Fruit fly (Drosophila melanogaster) whole organism, embryonic: ENCODE data around the gene CG11396.

Source experiments
- ATbp ChIP-seq: fragments of 200-800 bp; sonication (Bioruptor generic); optimal IDR thresholded peaks from 2 replicates; lab custom pipeline; 2017; ENCODE audit warnings: missing biosample characterization, mild to moderate bottlenecking, missing genetic modification characterization, missing genetic modification reagents
- Ada2b ChIP-seq: fragments of 200-800 bp; sonication (Bioruptor generic); IDR thresholded peaks from 2 replicates; pipeline ENCODE4 v1.3.6; 2022; ENCODE audit warnings: missing biosample characterization, missing genetic modification characterization
- Adf1 ChIP-seq: fragments of 200-800 bp; sonication (Bioruptor generic); IDR thresholded peaks from 2 replicates; pipeline ENCODE4 v1.3.6; 2022; ENCODE audit warnings: missing biosample characterization, missing genetic modification characterization
- Atf6 ChIP-seq: fragments of 200-800 bp; sonication (Bioruptor generic); IDR thresholded peaks from 2 replicates; pipeline ENCODE4 v1.3.6; 2022; ENCODE audit warnings: missing biosample characterization, missing genetic modification characterization
- Awh ChIP-seq: fragments of 200-800 bp; sonication (Bioruptor generic); IDR thresholded peaks from 2 replicates; pipeline ENCODE4, ENCODE4 v1.3.6; 2022; ENCODE audit warnings: missing biosample characterization, missing genetic modification characterization
- B-H1 ChIP-seq: fragments of 200-800 bp; sonication (Bioruptor generic); IDR thresholded peaks from 3 replicates; pipeline ENCODE4 v1.3.6; 2022; ENCODE audit warnings: missing biosample characterization, missing genetic modification characterization
- B-H2 ChIP-seq: fragments of 200-800 bp; sonication (Bioruptor generic); optimal IDR thresholded peaks from 2 replicates; lab custom pipeline; 2018; ENCODE audit warnings: missing biosample characterization, mild to moderate bottlenecking, missing genetic modification characterization
- Bgb ChIP-seq: fragments of 200-800 bp; sonication (Bioruptor generic); IDR thresholded peaks from 2 replicates; pipeline ENCODE4 v1.3.6; 2022; ENCODE audit warnings: missing biosample characterization, missing genetic modification characterization; ENCODE audit not compliant: partially characterized antibody
- CG11695 ChIP-seq: fragments of 200-800 bp; sonication (Bioruptor generic); IDR thresholded peaks from 3 replicates; pipeline ENCODE4 v1.3.6; 2022; ENCODE audit warnings: missing biosample characterization, missing genetic modification characterization
- CG13296 ChIP-seq: fragments of 200-800 bp; sonication (Bioruptor generic); optimal IDR thresholded peaks from 3 replicates; lab custom pipeline; 2018; ENCODE audit warnings: missing biosample characterization, mild to moderate bottlenecking, missing genetic modification characterization
- CG1603 ChIP-seq: fragments of 200-800 bp; sonication (Bioruptor generic); optimal IDR thresholded peaks from 2 replicates; lab custom pipeline; 2019; ENCODE audit warnings: missing biosample characterization, mild to moderate bottlenecking, missing genetic modification characterization, moderate library complexity
- CG17328 ChIP-seq: fragments of 200-800 bp; sonication (Bioruptor generic); IDR thresholded peaks from 2 replicates; pipeline ENCODE4 v1.3.6; 2022; ENCODE audit warnings: missing biosample characterization, missing genetic modification characterization
- CG17359 ChIP-seq: fragments of 200-800 bp; sonication (Bioruptor generic); optimal IDR thresholded peaks from 3 replicates; lab custom pipeline; 2018; ENCODE audit warnings: missing biosample characterization, mild to moderate bottlenecking, missing genetic modification characterization, moderate library complexity
- CG18764 ChIP-seq: fragments of 200-800 bp; sonication (Bioruptor generic); optimal IDR thresholded peaks from 3 replicates; lab custom pipeline; 2016; ENCODE audit warnings: missing biosample characterization, missing genetic modification characterization
- CG31388 ChIP-seq: fragments of 200-800 bp; sonication (Bioruptor generic); optimal IDR thresholded peaks from 2 replicates; lab custom pipeline; 2016; ENCODE audit warnings: missing biosample characterization, missing genetic modification characterization
- CG31441 ChIP-seq: fragments of 200-800 bp; sonication (Bioruptor generic); IDR thresholded peaks from 2 replicates; pipeline ENCODE4 v1.3.6; 2022; ENCODE audit warnings: missing biosample characterization, missing genetic modification characterization
- CG34376 ChIP-seq: fragments of 200-800 bp; sonication (Bioruptor generic); optimal IDR thresholded peaks from 2 replicates; lab custom pipeline; 2018; ENCODE audit warnings: missing biosample characterization, mild to moderate bottlenecking, missing genetic modification characterization
- CG4617 ChIP-seq: fragments of 200-800 bp; sonication (Bioruptor generic); optimal IDR thresholded peaks from 3 replicates; lab custom pipeline; 2016; ENCODE audit warnings: missing biosample characterization, missing genetic modification characterization, borderline replicate concordance
- CG5245 ChIP-seq: fragments of 200-800 bp; sonication (Bioruptor generic); optimal IDR thresholded peaks from 3 replicates; lab custom pipeline; 2016; ENCODE audit warnings: missing biosample characterization, missing genetic modification characterization
- CG6254 ChIP-seq: fragments of 200-800 bp; sonication (Bioruptor generic); optimal IDR thresholded peaks from 3 replicates; lab custom pipeline; 2017; ENCODE audit warnings: mild to moderate bottlenecking, missing biosample characterization, missing genetic modification reagents, missing genetic modification characterization
- CG6272 ChIP-seq: fragments of 200-800 bp; sonication (Bioruptor generic); IDR thresholded peaks from 2 replicates; pipeline ENCODE4 v1.3.6; 2022; ENCODE audit warnings: missing biosample characterization, missing genetic modification characterization
- CG8089 ChIP-seq: fragments of 200-800 bp; sonication (Bioruptor generic); optimal IDR thresholded peaks from 3 replicates; lab custom pipeline; 2016; ENCODE audit warnings: missing biosample characterization, missing genetic modification characterization
- CG9437 ChIP-seq: fragments of 200-800 bp; sonication (Bioruptor generic); optimal IDR thresholded peaks from 2 replicates; lab custom pipeline; 2018; ENCODE audit warnings: missing biosample characterization, mild to moderate bottlenecking, missing genetic modification characterization
- Chrac-16 ChIP-seq: fragments of 200-800 bp; sonication (Bioruptor generic); optimal IDR thresholded peaks from 3 replicates; lab custom pipeline; 2016; ENCODE audit warnings: missing biosample characterization, missing genetic modification characterization
- D19A ChIP-seq: fragments of 200-800 bp; optimal IDR thresholded peaks from 3 replicates; lab custom pipeline; 2019; ENCODE audit warnings: missing biosample characterization, mild to moderate bottlenecking, missing genetic modification characterization, moderate library complexity
- Ets65A ChIP-seq: fragments of 200-800 bp; sonication (Bioruptor generic); peaks from one replicate; lab custom pipeline; 2016; ENCODE audit warnings: missing biosample characterization, missing genetic modification characterization
- H2.0 ChIP-seq: fragments of 200-800 bp; sonication (Bioruptor generic); IDR thresholded peaks from 2 replicates; pipeline ENCODE4 v1.3.6; 2022; ENCODE audit warnings: missing biosample characterization, missing genetic modification characterization
- PHDP ChIP-seq: fragments of 200-800 bp; sonication (Bioruptor generic); optimal IDR thresholded peaks from 3 replicates; lab custom pipeline; 2018; ENCODE audit warnings: missing biosample characterization, mild to moderate bottlenecking, missing genetic modification characterization, moderate library complexity
- Ptx1 ChIP-seq: fragments of 200-800 bp; sonication (Bioruptor generic); IDR thresholded peaks from 2 replicates; pipeline ENCODE4 v1.3.6; 2022; ENCODE audit warnings: missing biosample characterization, missing genetic modification characterization
- Six4 ChIP-seq: fragments of 200-800 bp; sonication (Bioruptor generic); optimal IDR thresholded peaks from 2 replicates; lab custom pipeline; 2016; ENCODE audit warnings: missing biosample characterization, missing genetic modification characterization
- Xbp1 ChIP-seq: fragments of 200-800 bp; sonication (Bioruptor generic); optimal IDR thresholded peaks from 3 replicates; lab custom pipeline; 2016; ENCODE audit warnings: missing biosample characterization, mild to moderate bottlenecking, missing genetic modification characterization
- amos ChIP-seq: fragments of 200-800 bp; sonication (Bioruptor generic); IDR thresholded peaks from 2 replicates; pipeline ENCODE4 v1.3.6; 2022; ENCODE audit warnings: missing biosample characterization, missing genetic modification characterization; ENCODE audit not compliant: partially characterized antibody
- ara ChIP-seq: fragments of 200-800 bp; sonication (Bioruptor generic); IDR thresholded peaks from 2 replicates; pipeline ENCODE4 v1.3.6; 2022; ENCODE audit warnings: missing biosample characterization, missing genetic modification characterization
- cg ChIP-seq: fragments of 200-800 bp; sonication (Bioruptor generic); optimal IDR thresholded peaks from 3 replicates; lab custom pipeline; 2019; ENCODE audit warnings: missing biosample characterization, mild to moderate bottlenecking, missing genetic modification characterization, moderate library complexity
- danr ChIP-seq: fragments of 200-800 bp; sonication (Bioruptor generic); IDR thresholded peaks from 2 replicates; pipeline ENCODE4 v1.3.6; 2022; ENCODE audit warnings: missing biosample characterization, missing genetic modification characterization
- fru ChIP-seq: fragments of >200 bp; optimal IDR thresholded peaks from 2 replicates; lab custom pipeline; 2017
- gem ChIP-seq: fragments of 200-800 bp; sonication (Bioruptor generic); optimal IDR thresholded peaks from 2 replicates; lab custom pipeline; 2019; ENCODE audit warnings: missing biosample characterization, mild to moderate bottlenecking, missing genetic modification characterization, moderate library complexity
- grau ChIP-seq: fragments of 200-800 bp; optimal IDR thresholded peaks from 3 replicates; lab custom pipeline; 2019; ENCODE audit warnings: missing biosample characterization, mild to moderate bottlenecking, missing genetic modification characterization, moderate library complexity
- jumu ChIP-seq: fragments of 200-800 bp; sonication (Bioruptor generic); optimal IDR thresholded peaks from 3 replicates; lab custom pipeline; 2016; ENCODE audit warnings: missing biosample characterization, missing genetic modification characterization
- kah ChIP-seq: fragments of 200-800 bp; sonication (Bioruptor generic); optimal IDR thresholded peaks from 2 replicates; lab custom pipeline; 2018; ENCODE audit warnings: missing biosample characterization, mild to moderate bottlenecking, missing genetic modification characterization
- luna ChIP-seq: fragments of 200-800 bp; sonication (Bioruptor generic); optimal IDR thresholded peaks from 2 replicates; lab custom pipeline; 2016; ENCODE audit warnings: missing biosample characterization, missing genetic modification characterization
- onecut ChIP-seq: fragments of 200-800 bp; sonication (Bioruptor generic); IDR thresholded peaks from 2 replicates; pipeline ENCODE4 v1.3.6; 2022; ENCODE audit warnings: missing biosample characterization, missing genetic modification characterization
- seq ChIP-seq: fragments of 200-800 bp; sonication (Bioruptor generic); IDR thresholded peaks from 2 replicates; pipeline ENCODE4 v1.3.6; 2022; ENCODE audit warnings: missing biosample characterization, missing genetic modification characterization
- stwl ChIP-seq: fragments of 200-800 bp; sonication (Bioruptor generic); optimal IDR thresholded peaks from 3 replicates; lab custom pipeline; 2018; ENCODE audit warnings: missing biosample characterization, mild to moderate bottlenecking, missing genetic modification characterization, moderate library complexity
- trem ChIP-seq: fragments of 200-800 bp; optimal IDR thresholded peaks from 3 replicates; lab custom pipeline; 2019; ENCODE audit warnings: missing biosample characterization, mild to moderate bottlenecking, missing genetic modification characterization, moderate library complexity
- ttk ChIP-seq: fragments of 200-800 bp; sonication (Bioruptor generic); IDR thresholded peaks from 2 replicates; pipeline ENCODE4 v2.1.2; 2022; ENCODE audit warnings: missing biosample characterization, missing genetic modification characterization
- zen2 ChIP-seq: fragments of 200-800 bp; sonication (Bioruptor generic); IDR thresholded peaks from 3 replicates; pipeline ENCODE4 v1.3.6; 2022; ENCODE audit warnings: missing biosample characterization, missing genetic modification characterization; ENCODE audit not compliant: partially characterized antibody

Gene CG11396

DNA sequence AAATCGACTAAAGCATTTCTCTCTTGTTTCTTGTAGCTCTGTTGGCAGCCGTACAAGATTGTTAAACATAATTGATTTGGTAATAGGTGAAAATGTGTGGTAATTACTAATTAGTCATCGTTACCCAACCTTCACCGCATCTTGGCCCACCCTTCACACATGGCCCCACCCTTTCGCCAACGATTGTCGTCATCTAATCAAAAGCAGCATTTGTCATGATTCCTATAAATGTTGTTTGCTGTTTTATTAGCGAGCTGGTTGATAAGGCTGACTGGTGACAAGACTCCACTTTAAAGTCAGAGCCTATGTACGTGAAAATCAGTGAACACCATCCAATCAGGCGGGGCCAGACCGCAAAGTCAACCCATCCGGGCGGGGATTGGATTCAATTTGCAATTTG is 42.4 kb upstream of the CG11396 start (continued):
- TF ChIP-seq Chrac-16 (GFP tag; lab: Kevin White, UChicago): no peak
- TF ChIP-seq onecut (GFP tag; lab: Robert Waterston, UW): no peak
- no peak for TF ChIP-seq Six4 (GFP tag; lab: Kevin White, UChicago)
- no peak for TF ChIP-seq ttk
- no peak for TF ChIP-seq H2.0
- TF ChIP-seq jumu: no peak
- TF ChIP-seq CG9437 (GFP tag; lab: Kevin White, UChicago): no peak
- no peak for TF ChIP-seq CG31388 (GFP tag; lab: Kevin White, UChicago)
- no peak for TF ChIP-seq CG1603 (tag; lab: Kevin White, UChicago)
- TF ChIP-seq danr (GFP tag; lab: Robert Waterston, UW): no peak
- no peak for TF ChIP-seq CG4617 (GFP tag; lab: Kevin White, UChicago)

DNA sequence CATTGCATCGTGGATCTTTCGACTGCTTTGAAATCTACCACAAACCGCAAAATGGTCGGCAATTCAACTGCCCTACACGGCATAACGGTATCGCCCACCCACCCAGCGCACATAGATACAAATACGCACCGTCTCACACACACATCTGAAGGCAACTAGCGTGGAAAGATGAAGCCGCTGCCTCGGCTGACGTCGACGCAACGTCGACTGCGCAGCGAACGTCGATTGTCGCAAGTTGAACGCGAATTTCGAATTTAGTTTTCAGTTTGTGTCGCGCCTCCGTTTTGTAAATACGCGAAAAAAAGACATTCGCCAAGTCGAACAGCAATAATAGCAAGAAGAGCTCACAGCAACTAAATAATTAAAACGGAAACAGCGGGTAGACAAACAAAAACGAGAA is 40.0 kb upstream of the CG11396 start:
- TF ChIP-seq CG17328 (no peak), Adf1 (GFP tag; lab: Robert Waterston, UW) (peak; percentile 94), ara (GFP tag; lab: Robert Waterston, UW) (0 out of 2 replicates have a peak, but pooled peaks have one; percentile 6), Ets65A (GFP tag; lab: Kevin White, UChicago) (peak; percentile 45), Bgb (GFP tag; lab: Robert Waterston, UW) (0 out of 2 replicates have a peak, but pooled peaks have one; percentile 22), cg (GFP tag; lab: Kevin White, UChicago) (peak; percentile 30), CG11695 (0 out of 3 replicates have a peak, but pooled peaks have one; percentile 20), CG6272 (GFP tag; lab: Robert Waterston, UW) (no peak), trem (tag; lab: Kevin White, UChicago) (no peak), amos (GFP tag; lab: Robert Waterston, UW) (no peak), zen2 (GFP tag; lab: Robert Waterston, UW) (no peak)

DNA sequence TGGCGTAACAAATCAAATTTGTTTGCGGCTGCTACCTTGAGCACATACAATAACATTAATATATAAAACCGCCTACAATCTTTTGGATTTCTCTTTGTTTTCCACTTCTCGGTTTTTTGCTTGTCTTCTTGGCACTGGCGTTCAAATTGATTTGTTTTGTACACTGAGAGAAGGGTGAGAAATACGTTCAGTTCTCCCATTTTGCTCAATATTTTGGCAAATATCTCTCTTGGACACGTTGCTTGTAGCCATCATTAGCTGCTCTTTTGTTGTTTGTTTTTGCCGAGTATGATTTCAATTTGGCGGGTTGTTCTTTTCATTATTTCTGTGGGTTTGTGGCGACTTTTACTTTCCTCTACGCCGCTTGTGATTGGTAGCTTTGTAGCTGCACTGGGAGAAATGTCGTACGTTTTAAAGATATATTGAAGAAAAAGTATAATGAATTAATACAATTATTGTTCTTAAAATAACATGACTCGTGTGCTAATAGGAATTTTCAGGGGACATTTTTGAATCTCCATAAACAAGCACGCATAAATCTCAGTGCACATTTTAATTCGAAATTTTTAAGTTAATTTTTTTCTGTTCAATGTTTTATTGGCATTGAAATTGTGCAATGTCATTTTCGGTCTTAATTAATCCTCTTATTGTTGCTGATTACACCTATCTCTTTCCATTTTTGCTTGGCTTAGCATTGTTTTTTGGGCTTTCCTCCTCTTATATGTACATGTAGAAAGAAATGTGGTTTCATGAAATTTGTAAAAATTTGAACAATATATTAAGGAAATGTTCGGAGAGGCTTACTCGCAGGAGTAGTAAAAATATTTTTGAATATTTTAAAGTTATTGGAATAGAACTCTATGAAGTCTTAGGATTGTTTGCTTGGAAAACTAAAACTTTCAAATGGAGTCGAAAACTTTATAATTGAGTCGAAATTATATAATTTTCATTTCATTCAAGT is 39.3 kb upstream of the CG11396 start:
- TF ChIP-seq luna (no peak), ATbp (GFP tag; lab: Kevin White, UChicago) (no peak), grau (tag; lab: Kevin White, UChicago) (peak; percentile 44), fru (no peak), CG34376 (GFP tag; lab: Kevin White, UChicago) (no peak), D19A (no peak), Awh (no peak), CG18764 (GFP tag; lab: Kevin White, UChicago) (no peak), CG5245 (no peak), Ptx1 (GFP tag; lab: Robert Waterston, UW) (peak; percentile 65; the same call in 1 of the 2 replicates), seq (GFP tag; lab: Robert Waterston, UW) (peak; percentile 26; the same call in 1 of the 2 replicates), CG8089 (GFP tag; lab: Kevin White, UChicago) (no peak), CG31441 (GFP tag; lab: Robert Waterston, UW) (peak; percentile 11; the same call in 1 of the 2 replicates), CG17359 (tag; lab: Kevin White, UChicago) (no peak), gem (tag; lab: Kevin White, UChicago) (peak; percentile 47), CG13296 (no peak), Atf6 (GFP tag; lab: Robert Waterston, UW) (peak; percentile 55; the same call in 1 of the 2 replicates), CG6254 (GFP tag; lab: Kevin White, UChicago) (no peak), B-H1 (peak; percentile 30; the same call in 1 of the 3 replicates), stwl (tag; lab: Kevin White, UChicago) (no peak), B-H2 (GFP tag; lab: Kevin White, UChicago) (peak; percentile 7), CG31388 (GFP tag; lab: Kevin White, UChicago) (no peak), kah (GFP tag; lab: Kevin White, UChicago) (no peak), Xbp1 (GFP tag; lab: Kevin White, UChicago) (peak; percentile 48), Ada2b (peak; percentile 49; the same call in 1 of the 2 replicates), PHDP (tag; lab: Kevin White, UChicago) (peak; percentile 21)
